Worm (Caenorhabditis elegans): ENCODE measurements around the gene cid-1.

DNA sequence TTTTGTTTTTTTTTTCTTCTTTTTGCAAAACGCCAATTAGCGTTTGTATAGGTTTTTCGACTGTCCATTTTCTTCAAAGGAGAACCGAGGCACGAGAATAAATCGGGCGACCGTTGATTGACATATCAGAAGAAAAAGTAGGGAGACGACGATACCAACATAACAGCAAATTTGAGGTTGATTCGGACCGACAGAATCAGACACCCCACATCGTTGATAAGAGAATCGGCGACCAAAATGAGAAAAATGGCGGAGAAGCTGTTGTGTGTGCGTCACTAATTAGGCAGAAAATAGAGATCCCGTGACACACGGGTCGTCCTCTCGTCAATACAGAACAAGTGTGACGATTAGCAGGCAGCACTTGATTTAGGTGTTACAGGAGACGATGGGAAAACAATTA is 31.8 kb upstream of the cid-1 start:
- TF ChIP-seq ama-1 (optimal IDR thresholded peaks at IDR 0.05), result no peak
- no peak for TF ChIP-seq jun-1 (tag; optimal IDR thresholded peaks at IDR 0.05)
- no peak for TF ChIP-seq pqm-1 (tag; optimal IDR thresholded peaks at IDR 0.05)
- TF ChIP-seq ceh-82 (tag; optimal IDR thresholded peaks at IDR 0.05), result no peak
- no peak for TF ChIP-seq nhr-48 (tag; optimal IDR thresholded peaks at IDR 0.05)
- no peak for TF ChIP-seq fkh-10 (GFP tag; optimal IDR thresholded peaks at IDR 0.05)
- no peak for TF ChIP-seq nhr-237 (tag; optimal IDR thresholded peaks at IDR 0.05)
- TF ChIP-seq unc-130 (GFP tag; optimal IDR thresholded peaks at IDR 0.05), result no peak
- no peak for TF ChIP-seq unc-39 (tag; optimal IDR thresholded peaks at IDR 0.05)
- no peak for TF ChIP-seq ztf-11 (tag; optimal IDR thresholded peaks at IDR 0.05)
- no peak for TF ChIP-seq tag-97 (GFP tag; IDR thresholded peaks at IDR 0.05)
- no peak for TF ChIP-seq aha-1 (tag)
- no peak for TF ChIP-seq hlh-30 (tag; optimal IDR thresholded peaks at IDR 0.05; ENCODE audit: insufficient read depth)
